Worm (Caenorhabditis elegans): Measurements from ENCODE around the gene dyf-4.

ce11 chrV:12486934-12487333 lies 38.6 kb downstream of the dyf-4 start, which contains the start of gene inx-11:
- TF ChIP-seq nhr-6 (tag; optimal IDR thresholded peaks at IDR 0.05) (no peak), lin-13 (GFP tag; optimal IDR thresholded peaks at IDR 0.05) (no peak), skn-1 (tag; optimal IDR thresholded peaks at IDR 0.05) (no peak), R02D3.7 (tag; optimal IDR thresholded peaks at IDR 0.05) (no peak), C34F6.9 (tag; optimal IDR thresholded peaks at IDR 0.05) (no peak), lin-39 (tag; optimal IDR thresholded peaks at IDR 0.05) (no peak), peb-1 (tag; optimal IDR thresholded peaks at IDR 0.05) (no peak), nhr-77 (tag; optimal IDR thresholded peaks at IDR 0.05) (no peak), elt-1 (tag; optimal IDR thresholded peaks at IDR 0.05) (no peak)

All from whole organism, L2 larva.